Fruit fly (Drosophila melanogaster) whole organism, prepupa: ENCODE data around the gene Pstk.

Experiments
- CG10669 ChIP-seq: fragments of 200-800 bp; sonication (Bioruptor generic); optimal IDR thresholded peaks from 3 replicates; lab custom pipeline; 2018; ENCODE audit warnings: missing biosample characterization, mild to moderate bottlenecking, missing genetic modification characterization, moderate library complexity
- CG15336 ChIP-seq: fragments of 200-800 bp; sonication (Bioruptor generic); IDR thresholded peaks from 2 replicates; pipeline ENCODE4 v1.3.6; 2022; ENCODE audit warnings: missing biosample characterization, missing genetic modification characterization
- CG1621 ChIP-seq: fragments of 200-800 bp; sonication (Bioruptor generic); optimal IDR thresholded peaks from 3 replicates; lab custom pipeline; 2018; ENCODE audit warnings: missing biosample characterization, mild to moderate bottlenecking, missing genetic modification characterization
- CG3032 ChIP-seq: fragments of 200-800 bp; optimal IDR thresholded peaks from 2 replicates; lab custom pipeline; 2019; ENCODE audit warnings: missing biosample characterization, mild to moderate bottlenecking, missing genetic modification characterization, moderate library complexity
- CG31627 ChIP-seq: fragments of 200-800 bp; sonication (Bioruptor generic); optimal IDR thresholded peaks from 3 replicates; lab custom pipeline; 2016; ENCODE audit warnings: missing biosample characterization, missing genetic modification characterization
- CG32006 ChIP-seq: fragments of 200-800 bp; sonication (Bioruptor generic); optimal IDR thresholded peaks from 3 replicates; lab custom pipeline; 2017; ENCODE audit warnings: missing biosample characterization, mild to moderate bottlenecking, missing genetic modification characterization
- CG34406 ChIP-seq: fragments of 200-800 bp; sonication (Bioruptor generic); optimal IDR thresholded peaks from 3 replicates; lab custom pipeline; 2016; ENCODE audit warnings: missing biosample characterization, missing genetic modification characterization
- CG6163 ChIP-seq: fragments of 200-800 bp; sonication (Bioruptor generic); IDR thresholded peaks from 3 replicates; pipeline ENCODE4 v1.3.6; 2022; ENCODE audit warnings: missing biosample characterization, missing genetic modification characterization
- CG6276 ChIP-seq: fragments of 200-800 bp; sonication (Bioruptor generic); optimal IDR thresholded peaks from 2 replicates; lab custom pipeline; 2017; ENCODE audit warnings: missing biosample characterization, mild to moderate bottlenecking, missing genetic modification characterization
- CG6854 ChIP-seq: fragments of 200-800 bp; sonication (Bioruptor generic); optimal IDR thresholded peaks from 2 replicates; lab custom pipeline; 2017; ENCODE audit warnings: missing biosample characterization, mild to moderate bottlenecking, missing genetic modification characterization
- CG7368 ChIP-seq: fragments of 200-800 bp; sonication (Bioruptor generic); optimal IDR thresholded peaks from 3 replicates; lab custom pipeline; 2016; ENCODE audit warnings: missing biosample characterization, missing genetic modification characterization
- CG8632 ChIP-seq: fragments of 200-800 bp; sonication (Bioruptor generic); optimal IDR thresholded peaks from 3 replicates; lab custom pipeline; 2016; ENCODE audit warnings: missing biosample characterization, missing genetic modification characterization
- CG9139 ChIP-seq: fragments of 200-800 bp; sonication (Bioruptor generic); optimal IDR thresholded peaks from 3 replicates; lab custom pipeline; 2017; ENCODE audit warnings: missing biosample characterization, mild to moderate bottlenecking, missing genetic modification characterization
- Eip78C ChIP-seq: fragments of 200-800 bp; sonication (Bioruptor generic); peaks from one replicate; lab custom pipeline; 2016; ENCODE audit warnings: missing biosample characterization, missing genetic modification characterization
- Ets21C ChIP-seq: fragments of 200-800 bp; sonication (Bioruptor generic); optimal IDR thresholded peaks from 3 replicates; lab custom pipeline; 2016; ENCODE audit warnings: missing biosample characterization, missing genetic modification characterization
- Ets96B ChIP-seq: fragments of 200-800 bp; optimal IDR thresholded peaks from 2 replicates; lab custom pipeline; 2019; ENCODE audit warnings: missing biosample characterization, mild to moderate bottlenecking, missing genetic modification characterization, moderate library complexity
- Gug ChIP-seq: fragments of 200-800 bp; sonication (Bioruptor generic); IDR thresholded peaks from 2 replicates; pipeline ENCODE4 v1.3.6; 2022; ENCODE audit warnings: missing biosample characterization, missing genetic modification characterization
- Hr39 ChIP-seq: fragments of 200-800 bp; sonication (Bioruptor generic); optimal IDR thresholded peaks from 2 replicates; lab custom pipeline; 2016; ENCODE audit warnings: missing biosample characterization, missing genetic modification characterization
- Hr4 ChIP-seq: fragments of 200-800 bp; sonication (Bioruptor generic); optimal IDR thresholded peaks from 3 replicates; lab custom pipeline; 2016; ENCODE audit warnings: missing biosample characterization, missing genetic modification characterization
- Lpt ChIP-seq: fragments of 200-800 bp; sonication (Bioruptor generic); optimal IDR thresholded peaks from 3 replicates; lab custom pipeline; 2016; ENCODE audit warnings: missing biosample characterization, missing genetic modification characterization
- Met ChIP-seq: fragments of 200-800 bp; sonication (Bioruptor generic); optimal IDR thresholded peaks from 3 replicates; lab custom pipeline; 2016; ENCODE audit warnings: missing biosample characterization, missing genetic modification characterization
- Smox ChIP-seq: fragments of 200-800 bp; sonication (Bioruptor generic); optimal IDR thresholded peaks from 3 replicates; lab custom pipeline; 2016; ENCODE audit warnings: missing biosample characterization, missing genetic modification characterization
- Sox14 ChIP-seq: fragments of 200-800 bp; sonication (Bioruptor generic); optimal IDR thresholded peaks from 3 replicates; lab custom pipeline; 2016; ENCODE audit warnings: missing biosample characterization, missing genetic modification characterization
- Sox15 ChIP-seq: fragments of 200-800 bp; sonication (Bioruptor generic); optimal IDR thresholded peaks from 3 replicates; lab custom pipeline; 2016; ENCODE audit warnings: missing biosample characterization, missing genetic modification characterization
- cyc ChIP-seq: fragments of 200-800 bp; sonication (Bioruptor generic); optimal IDR thresholded peaks from 3 replicates; lab custom pipeline; 2016; ENCODE audit warnings: missing biosample characterization, missing genetic modification characterization
- dac ChIP-seq: fragments of 200-800 bp; sonication (Bioruptor generic); optimal IDR thresholded peaks from 2 replicates; lab custom pipeline; 2017; ENCODE audit warnings: missing biosample characterization, mild to moderate bottlenecking, missing genetic modification characterization
- dsx ChIP-seq: fragments of 200-800 bp; optimal IDR thresholded peaks from 3 replicates; lab custom pipeline; 2019; ENCODE audit warnings: missing biosample characterization, mild to moderate bottlenecking, missing genetic modification characterization, moderate library complexity; ENCODE audit not compliant: poor library complexity, severe bottlenecking
- eg ChIP-seq: fragments of 200-800 bp; sonication (Bioruptor generic); IDR thresholded peaks from 3 replicates; pipeline ENCODE4 v1.3.6; 2022; ENCODE audit warnings: missing biosample characterization, missing genetic modification characterization
- esn ChIP-seq: fragments of 200-800 bp; sonication (Bioruptor generic); optimal IDR thresholded peaks from 2 replicates; lab custom pipeline; 2016; ENCODE audit warnings: missing biosample characterization, mild to moderate bottlenecking, missing genetic modification characterization, moderate library complexity
- fd85E ChIP-seq: fragments of 200-800 bp; sonication (Bioruptor generic); optimal IDR thresholded peaks from 3 replicates; lab custom pipeline; 2016; ENCODE audit warnings: missing biosample characterization, missing genetic modification characterization
- lz ChIP-seq: fragments of 200-800 bp; sonication (Bioruptor generic); optimal IDR thresholded peaks from 3 replicates; lab custom pipeline; 2016; ENCODE audit warnings: missing biosample characterization, missing genetic modification characterization
- salr ChIP-seq, 2 experiments: fragments of 200-800 bp; sonication (Bioruptor generic); optimal IDR thresholded peaks; 3 replicates each; lab custom pipeline; 2016 to 2018; ENCODE audit warnings: missing biosample characterization in 2 of 2, missing genetic modification characterization in 2 of 2, mild to moderate bottlenecking in 1 of 2
- ss ChIP-seq, 2 experiments: fragments of 200-800 bp; sonication (Bioruptor generic); optimal IDR thresholded peaks; 2 replicates in 1 of 2; 3 replicates in 1 of 2; lab custom pipeline; 2017 to 2018; ENCODE audit warnings: mild to moderate bottlenecking in 2 of 2, missing biosample characterization in 2 of 2, missing genetic modification characterization in 2 of 2, moderate library complexity in 1 of 2
- svp ChIP-seq: fragments of 200-800 bp; sonication (Bioruptor generic); peaks from one replicate; lab custom pipeline; 2016; ENCODE audit warnings: missing biosample characterization, missing genetic modification characterization

Gene Pstk

dm6 chrX:19663196-19663858 is 45.0 kb upstream of the Pstk start (continued):
- peak; percentile 56 to 57 for TF ChIP-seq ss (GFP tag; optimal IDR thresholded peaks at IDR 0.05; lab: Kevin White, UChicago)
- TF ChIP-seq Hr4 (GFP tag; lab: Kevin White, UChicago), result peak; percentile 35
- TF ChIP-seq CG8632 (GFP tag; lab: Kevin White, UChicago), result no peak
- no peak for TF ChIP-seq Lpt (GFP tag; lab: Kevin White, UChicago)
- TF ChIP-seq CG6276 (GFP tag; lab: Kevin White, UChicago), result peak; percentile 64
- peak; percentile 71 for TF ChIP-seq Smox (GFP tag; lab: Kevin White, UChicago)
- 0 out of 3 replicates have a peak, but pooled peaks have one; percentile 26 for TF ChIP-seq CG6163 (GFP tag; lab: Robert Waterston, UW)
- peak; percentile 29 for TF ChIP-seq dac (GFP tag; lab: Kevin White, UChicago)
- TF ChIP-seq Ets96B (tag; lab: Kevin White, UChicago), result peak; percentile 46

dm6 chrX:19662583-19663195 is 44.4 kb upstream of the Pstk start:
- peak; percentile 66 for TF ChIP-seq dsx (GFP tag; lab: Kevin White, UChicago)
- TF ChIP-seq salr (GFP tag; optimal IDR thresholded peaks at IDR 0.05; lab: Kevin White, UChicago), result no peak
- peak; percentile 53; the same call in 1 of the 3 replicates for TF ChIP-seq eg (GFP tag; lab: Robert Waterston, UW)
- no peak for TF ChIP-seq svp (GFP tag; lab: Kevin White, UChicago)
- TF ChIP-seq Lpt (GFP tag; lab: Kevin White, UChicago), result peak; percentile 20
- no peak for TF ChIP-seq CG9139 (GFP tag; lab: Kevin White, UChicago)
- TF ChIP-seq Hr39 (GFP tag; lab: Kevin White, UChicago), result no peak
- no peak for TF ChIP-seq Met (GFP tag; lab: Kevin White, UChicago)
- peak; percentile 60; the same call in 1 of the 3 replicates for TF ChIP-seq CG6163 (GFP tag; lab: Robert Waterston, UW)
- peak; percentile 48 for TF ChIP-seq CG6854 (GFP tag; lab: Kevin White, UChicago)
- TF ChIP-seq CG7368, result peak; percentile 11
- TF ChIP-seq CG15336 (GFP tag; lab: Robert Waterston, UW), result peak; percentile 37; the same call in 1 of the 2 replicates
- TF ChIP-seq, all 60 proteins: peak for 7

- TF ChIP-seq CG9139 (GFP tag; lab: Kevin White, UChicago), result no peak
- peak; percentile 77 for TF ChIP-seq Eip78C
- TF ChIP-seq CG3032 (tag; lab: Kevin White, UChicago), result peak; percentile 43
- peak; percentile 66; the same call in 2 of the 3 replicates for TF ChIP-seq CG6163 (GFP tag; lab: Robert Waterston, UW)
- no peak for TF ChIP-seq CG10669 (GFP tag; lab: Kevin White, UChicago)
- TF ChIP-seq cyc, result peak; percentile 71
- peak; percentile 55 for TF ChIP-seq Sox15 (GFP tag; lab: Kevin White, UChicago)
- TF ChIP-seq Hr39 (GFP tag; lab: Kevin White, UChicago), result peak; percentile 76
- peak; percentile 68 for TF ChIP-seq lz (GFP tag; lab: Kevin White, UChicago)
- TF ChIP-seq Ets96B (tag; lab: Kevin White, UChicago), result no peak
- TF ChIP-seq esn, result peak; percentile 58
- peak; percentile 74 for TF ChIP-seq CG31627
- peak; percentile 5 for TF ChIP-seq CG1621 (tag; lab: Kevin White, UChicago)
- TF ChIP-seq Gug, result 0 out of 2 replicates have a peak, but pooled peaks have one; percentile 32
- TF ChIP-seq CG34406 (GFP tag; lab: Kevin White, UChicago), result peak; percentile 3
- TF ChIP-seq Lpt (GFP tag; lab: Kevin White, UChicago), result peak; percentile 13
- TF ChIP-seq Sox14 (GFP tag; lab: Kevin White, UChicago), result peak; percentile 74
- no peak for TF ChIP-seq fd85E
- TF ChIP-seq CG32006, result no peak
- TF ChIP-seq eg (GFP tag; lab: Robert Waterston, UW), result peak; percentile 33; the same call in 1 of the 3 replicates
- TF ChIP-seq Ets21C, result peak; percentile 56
These were observed 33.6 kb upstream of the Pstk start, which contains the start of the genes Ranbp21 and Elys for dm6 chrX:19651757-19652419. Gene Ranbp21 (minus strand): TSS chrX:19652269. Gene Elys (plus strand): TSS chrX:19652305.
